Worm (Caenorhabditis elegans) whole organism, late embryonic: ENCODE results near the gene gop-1.

Source experiments
- dve-1 ChIP-seq: sonication (generic microtip); optimal IDR thresholded peaks from 2 replicates; lab custom pipeline; 2017; ENCODE audit warnings: antibody characterized with exemption, mild to moderate bottlenecking, missing genetic modification characterization, missing compliant biosample characterization
- fkh-10 ChIP-seq: fragments of 150-350 bp; optimal IDR thresholded peaks from 2 replicates; lab custom pipeline; 2014; ENCODE audit warnings: missing biosample characterization, missing genetic modification reagents, missing genetic modification characterization
- hlh-8 ChIP-seq: sonication (generic microtip); optimal IDR thresholded peaks from 2 replicates; lab custom pipeline; 2016; ENCODE audit warnings: missing genotype, missing genetic modification characterization, missing compliant biosample characterization

ce11 chrIII:5248706-5249105 lies 5.5 kb upstream of the gop-1 start:
- no peak for TF ChIP-seq fkh-10
- no peak for TF ChIP-seq dve-1 (tag; lab: Kevin White, UChicago)
- TF ChIP-seq hlh-8 (tag; lab: Kevin White, UChicago), result no peak
